Fruit fly (Drosophila melanogaster) whole organism, embryonic: ENCODE measurements around the gene Mon1.

Experiments
- CG10274 ChIP-seq: fragments of 200-800 bp; sonication (Bioruptor generic); optimal IDR thresholded peaks from 3 replicates; lab custom pipeline; 2017; ENCODE audit warnings: missing biosample characterization, mild to moderate bottlenecking, missing genetic modification characterization
- CG14441 ChIP-seq: fragments of 200-800 bp; sonication (Bioruptor generic); IDR thresholded peaks from 2 replicates; pipeline ENCODE4 v1.3.6; 2022; ENCODE audit warnings: missing biosample characterization, missing genetic modification characterization
- CG32772 ChIP-seq: fragments of 200-800 bp; sonication (Bioruptor generic); IDR thresholded peaks from 2 replicates; pipeline ENCODE4 v1.3.6; 2022; ENCODE audit warnings: missing biosample characterization, missing genetic modification characterization
- CG4617 ChIP-seq: fragments of 200-800 bp; sonication (Bioruptor generic); optimal IDR thresholded peaks from 3 replicates; lab custom pipeline; 2016; ENCODE audit warnings: missing biosample characterization, missing genetic modification characterization, borderline replicate concordance
- CG7372 ChIP-seq: fragments of 200-800 bp; sonication (Bioruptor generic); IDR thresholded peaks from 2 replicates; pipeline ENCODE4 v1.3.6; 2022; ENCODE audit warnings: missing biosample characterization, missing genetic modification characterization
- CG8924 ChIP-seq: fragments of 200-800 bp; optimal IDR thresholded peaks from 3 replicates; lab custom pipeline; 2019; ENCODE audit warnings: missing biosample characterization, mild to moderate bottlenecking, missing genetic modification characterization, moderate library complexity
- CG9609 ChIP-seq: fragments of 200-800 bp; sonication (Bioruptor generic); optimal IDR thresholded peaks from 3 replicates; lab custom pipeline; 2016; ENCODE audit warnings: missing biosample characterization, missing genetic modification characterization
- Gug ChIP-seq: fragments of 200-800 bp; sonication (Bioruptor generic); IDR thresholded peaks from 4 replicates; pipeline ENCODE4 v1.3.6; 2022; ENCODE audit warnings: missing biosample characterization, missing genetic modification characterization
- Hr39 ChIP-seq: fragments of >200 bp; optimal IDR thresholded peaks from 2 replicates; lab custom pipeline; 2017
- hth ChIP-seq: fragments of >200 bp; optimal IDR thresholded peaks from 2 replicates; lab custom pipeline; 2017; ENCODE audit warnings: inconsistent platforms
- ind ChIP-seq: fragments of 200-800 bp; sonication (Bioruptor generic); optimal IDR thresholded peaks from 3 replicates; lab custom pipeline; 2016; ENCODE audit warnings: missing biosample characterization, missing genetic modification characterization
- maf-S ChIP-seq: fragments of 200-800 bp; sonication (Bioruptor generic); optimal IDR thresholded peaks from 2 replicates; lab custom pipeline; 2016; ENCODE audit warnings: missing biosample characterization, missing genetic modification characterization
- seq ChIP-seq: fragments of 200-800 bp; sonication (Bioruptor generic); IDR thresholded peaks from 2 replicates; pipeline ENCODE4 v1.3.6; 2022; ENCODE audit warnings: missing biosample characterization, missing genetic modification characterization
- tap ChIP-seq: fragments of 200-800 bp; optimal IDR thresholded peaks from 3 replicates; lab custom pipeline; 2019; ENCODE audit warnings: missing biosample characterization, mild to moderate bottlenecking, missing genetic modification characterization, moderate library complexity

DNA sequence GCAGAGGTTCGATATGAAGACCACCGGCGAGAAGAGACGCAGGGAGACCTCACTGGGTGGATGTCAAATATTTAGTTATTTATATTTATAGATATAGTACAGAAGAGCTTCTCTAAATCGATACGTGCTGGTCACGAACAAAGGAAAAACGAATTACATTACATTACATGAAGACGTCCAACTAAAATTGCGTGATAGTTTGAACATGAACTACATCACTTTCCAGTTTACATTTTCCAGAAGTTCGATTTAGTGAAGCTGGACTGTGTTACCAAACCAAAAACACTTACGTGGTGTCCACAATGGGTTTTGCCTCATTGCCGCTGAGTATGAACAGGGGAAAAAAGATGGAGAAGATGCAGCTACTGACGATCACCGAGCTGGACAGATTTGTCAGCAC lies 14.2 kb upstream of the Mon1 start:
- TF ChIP-seq CG14441 (GFP tag; lab: Robert Waterston, UW) (no peak), CG10274 (GFP tag; lab: Kevin White, UChicago) (no peak), seq (no peak), CG4617 (GFP tag; lab: Kevin White, UChicago) (no peak), CG7372 (no peak), ind (GFP tag; lab: Kevin White, UChicago) (no peak), CG32772 (no peak), tap (tag; lab: Kevin White, UChicago) (no peak), hth (lab: Kevin White, UChicago) (no peak), Hr39 (lab: Kevin White, UChicago) (no peak), maf-S (no peak), Gug (GFP tag; lab: Robert Waterston, UW) (peak; percentile 6; the same call in 1 of the 4 replicates), CG8924 (no peak), CG9609 (GFP tag; lab: Kevin White, UChicago) (no peak)
